Fruit fly (Drosophila melanogaster) whole organism, embryonic: ENCODE data around the gene Prp3.

Source experiments
- Antp ChIP-seq: fragments of 200-800 bp; sonication (Bioruptor generic); optimal IDR thresholded peaks from 3 replicates; lab custom pipeline; 2016; ENCODE audit warnings: missing biosample characterization, missing genetic modification characterization
- B-H2 ChIP-seq: fragments of 200-800 bp; sonication (Bioruptor generic); optimal IDR thresholded peaks from 2 replicates; lab custom pipeline; 2018; ENCODE audit warnings: missing biosample characterization, mild to moderate bottlenecking, missing genetic modification characterization
- CG11696 ChIP-seq: fragments of 200-800 bp; sonication (Bioruptor generic); IDR thresholded peaks from 2 replicates; pipeline ENCODE4 v1.3.6; 2022; ENCODE audit warnings: missing biosample characterization, missing genetic modification characterization
- CG13775 ChIP-seq: fragments of 200-800 bp; sonication (Bioruptor generic); optimal IDR thresholded peaks from 3 replicates; lab custom pipeline; 2017; ENCODE audit warnings: missing biosample characterization, mild to moderate bottlenecking, missing genetic modification characterization
- CG15601 ChIP-seq: fragments of 200-800 bp; sonication (Bioruptor generic); optimal IDR thresholded peaks from 3 replicates; lab custom pipeline; 2019; ENCODE audit warnings: missing biosample characterization, mild to moderate bottlenecking, missing genetic modification characterization, moderate library complexity
- CG1602 ChIP-seq: fragments of 200-800 bp; sonication (Bioruptor generic); optimal IDR thresholded peaks from 3 replicates; lab custom pipeline; 2016; ENCODE audit warnings: missing biosample characterization, missing genetic modification characterization
- CG1603 ChIP-seq: fragments of 200-800 bp; sonication (Bioruptor generic); optimal IDR thresholded peaks from 2 replicates; lab custom pipeline; 2019; ENCODE audit warnings: missing biosample characterization, mild to moderate bottlenecking, missing genetic modification characterization, moderate library complexity
- CG16779 ChIP-seq: fragments of 200-800 bp; sonication (Bioruptor generic); IDR thresholded peaks from 2 replicates; pipeline ENCODE4 v1.3.6; 2022; ENCODE audit warnings: missing biosample characterization, missing genetic modification characterization
- CG18764 ChIP-seq: fragments of 200-800 bp; sonication (Bioruptor generic); optimal IDR thresholded peaks from 3 replicates; lab custom pipeline; 2016; ENCODE audit warnings: missing biosample characterization, missing genetic modification characterization
- CG2875 ChIP-seq: fragments of 200-800 bp; sonication (Bioruptor generic); optimal IDR thresholded peaks from 2 replicates; lab custom pipeline; 2017; ENCODE audit warnings: missing biosample characterization, mild to moderate bottlenecking, missing genetic modification characterization, missing genetic modification reagents
- CG30403 ChIP-seq: fragments of 200-800 bp; sonication (Bioruptor generic); optimal IDR thresholded peaks from 3 replicates; lab custom pipeline; 2016; ENCODE audit warnings: missing biosample characterization, missing genetic modification characterization
- CG32532 ChIP-seq: fragments of 200-800 bp; sonication (Bioruptor generic); IDR thresholded peaks from 2 replicates; pipeline ENCODE4 v1.3.6; 2022; ENCODE audit warnings: missing biosample characterization, missing genetic modification characterization
- CG32772 ChIP-seq: fragments of 200-800 bp; sonication (Bioruptor generic); IDR thresholded peaks from 2 replicates; pipeline ENCODE4 v1.3.6; 2022; ENCODE audit warnings: missing biosample characterization, missing genetic modification characterization
- CG34422 ChIP-seq: fragments of 200-800 bp; sonication (Bioruptor generic); IDR thresholded peaks from 3 replicates; pipeline ENCODE4 v1.3.6; 2022; ENCODE audit warnings: missing biosample characterization, missing genetic modification characterization
- CG4282 ChIP-seq: fragments of 200-800 bp; sonication (Bioruptor generic); optimal IDR thresholded peaks from 2 replicates; lab custom pipeline; 2016; ENCODE audit warnings: missing biosample characterization, missing genetic modification characterization
- CG4328 ChIP-seq: fragments of 200-800 bp; sonication (Bioruptor generic); optimal IDR thresholded peaks from 3 replicates; lab custom pipeline; 2017; ENCODE audit warnings: missing biosample characterization, missing genetic modification reagents, missing genetic modification characterization
- CG4730 ChIP-seq: fragments of 200-800 bp; sonication (Bioruptor generic); IDR thresholded peaks from 2 replicates; pipeline ENCODE4 v1.3.6; 2022; ENCODE audit warnings: missing biosample characterization, missing genetic modification characterization
- CG6175 ChIP-seq: fragments of 200-800 bp; sonication (Bioruptor generic); IDR thresholded peaks from 3 replicates; pipeline ENCODE4 v1.3.6; 2022; ENCODE audit warnings: missing biosample characterization, missing genetic modification characterization
- CG7987 ChIP-seq: fragments of 200-800 bp; sonication (Bioruptor generic); optimal IDR thresholded peaks from 2 replicates; lab custom pipeline; 2018; ENCODE audit warnings: missing biosample characterization, mild to moderate bottlenecking, missing genetic modification characterization, moderate library complexity
- Doc2 ChIP-seq: fragments of 200-800 bp; sonication (Bioruptor generic); IDR thresholded peaks from 2 replicates; pipeline ENCODE4 v1.3.6; 2022; ENCODE audit warnings: missing biosample characterization, missing genetic modification characterization
- ERR ChIP-seq: fragments of 200-800 bp; sonication (Bioruptor generic); optimal IDR thresholded peaks from 2 replicates; lab custom pipeline; 2016; ENCODE audit warnings: missing biosample characterization, missing genetic modification characterization
- Mrtf ChIP-seq: fragments of 200-800 bp; sonication (Bioruptor generic); IDR thresholded peaks from 3 replicates; pipeline ENCODE4 v1.3.6; 2022; ENCODE audit warnings: missing biosample characterization, missing genetic modification characterization
- Oli ChIP-seq: fragments of 200-800 bp; sonication (Bioruptor generic); optimal IDR thresholded peaks from 2 replicates; lab custom pipeline; 2018; ENCODE audit warnings: missing biosample characterization, mild to moderate bottlenecking, missing genetic modification characterization, moderate library complexity
- Opbp ChIP-seq: fragments of 200-800 bp; sonication (Bioruptor generic); IDR thresholded peaks from 3 replicates; pipeline ENCODE4 v1.3.6; 2022; ENCODE audit warnings: missing biosample characterization, missing genetic modification characterization; ENCODE audit not compliant: partially characterized antibody
- Poxn ChIP-seq: fragments of 200-800 bp; sonication (Bioruptor generic); IDR thresholded peaks from 2 replicates; pipeline ENCODE4 v1.3.6; 2022; ENCODE audit warnings: missing biosample characterization, missing genetic modification characterization
- Scr ChIP-seq: fragments of 200-800 bp; sonication (Bioruptor generic); IDR thresholded peaks from 2 replicates; pipeline ENCODE4 v1.3.6; 2022; ENCODE audit warnings: missing biosample characterization, missing genetic modification characterization; ENCODE audit not compliant: partially characterized antibody
- ap ChIP-seq: fragments of 200-800 bp; sonication (Bioruptor generic); IDR thresholded peaks from 2 replicates; pipeline ENCODE4 v1.3.6; 2022; ENCODE audit warnings: missing biosample characterization, missing genetic modification characterization
- cg ChIP-seq: fragments of 200-800 bp; sonication (Bioruptor generic); optimal IDR thresholded peaks from 3 replicates; lab custom pipeline; 2019; ENCODE audit warnings: missing biosample characterization, mild to moderate bottlenecking, missing genetic modification characterization, moderate library complexity
- chn ChIP-seq: fragments of 200-800 bp; sonication (Bioruptor generic); optimal IDR thresholded peaks from 2 replicates; lab custom pipeline; 2016; ENCODE audit warnings: missing biosample characterization, missing genetic modification characterization
- croc ChIP-seq: fragments of 200-800 bp; sonication (Bioruptor generic); conservative IDR thresholded peaks from 3 replicates; pipeline ENCODE4 v1.3.6; 2022; ENCODE audit warnings: missing biosample characterization, missing genetic modification characterization
- fd64A ChIP-seq: fragments of 200-800 bp; sonication (Bioruptor generic); optimal IDR thresholded peaks from 3 replicates; lab custom pipeline; 2018; ENCODE audit warnings: missing biosample characterization, mild to moderate bottlenecking, missing genetic modification characterization
- ftz-f1 ChIP-seq: fragments of 200-800 bp; sonication (Bioruptor generic); optimal IDR thresholded peaks from 2 replicates; lab custom pipeline; 2016; ENCODE audit warnings: missing biosample characterization, missing genetic modification characterization
- gcm ChIP-seq: fragments of 200-800 bp; sonication (Bioruptor generic); optimal IDR thresholded peaks from 2 replicates; lab custom pipeline; 2019; ENCODE audit warnings: missing biosample characterization, mild to moderate bottlenecking, missing genetic modification characterization, moderate library complexity
- inv ChIP-seq: fragments of 200-800 bp; sonication (Bioruptor generic); IDR thresholded peaks from 2 replicates; pipeline ENCODE4 v1.3.6; 2022; ENCODE audit warnings: missing biosample characterization, missing genetic modification characterization; ENCODE audit not compliant: partially characterized antibody
- jigr1 ChIP-seq: fragments of 200-800 bp; sonication (Bioruptor generic); IDR thresholded peaks from 3 replicates; pipeline ENCODE4 v1.3.6; 2022; ENCODE audit warnings: missing biosample characterization, missing genetic modification characterization
- lab ChIP-seq: fragments of 200-800 bp; sonication (Bioruptor generic); optimal IDR thresholded peaks from 3 replicates; lab custom pipeline; 2017; ENCODE audit warnings: missing biosample characterization, missing genetic modification characterization, mild to moderate bottlenecking, moderate library complexity, missing genetic modification reagents
- nerfin-2 ChIP-seq: fragments of 200-800 bp; sonication (Bioruptor generic); IDR thresholded peaks from 2 replicates; pipeline ENCODE4 v1.3.6; 2022; ENCODE audit warnings: missing biosample characterization, missing genetic modification characterization; ENCODE audit not compliant: partially characterized antibody
- onecut ChIP-seq: fragments of 200-800 bp; sonication (Bioruptor generic); IDR thresholded peaks from 2 replicates; pipeline ENCODE4 v1.3.6; 2022; ENCODE audit warnings: missing biosample characterization, missing genetic modification characterization
- pan ChIP-seq, 4 experiments: fragments of >200 bp in 3 of 4; fragments of 200-800 bp in 1 of 4; sonication (Bioruptor generic) in 1 of 4; optimal IDR thresholded peaks in 3 of 4; IDR thresholded peaks in 1 of 4; 2 replicates each; pipeline versions ENCODE4 v1.3.6 to Lab custom; 2017 to 2022; ENCODE audit warnings: missing biosample characterization in 2 of 4, missing genetic modification characterization in 2 of 4, mixed read lengths in 1 of 4
- pb ChIP-seq: fragments of 200-800 bp; sonication (Bioruptor generic); optimal IDR thresholded peaks from 3 replicates; lab custom pipeline; 2016; ENCODE audit warnings: missing biosample characterization, missing genetic modification characterization
- prd ChIP-seq, 3 experiments: fragments of >200 bp in 2 of 3; fragments of 200-800 bp in 1 of 3; sonication (Bioruptor generic) in 1 of 3; optimal IDR thresholded peaks in 2 of 3; IDR thresholded peaks in 1 of 3; 2 replicates in 2 of 3; 3 replicates in 1 of 3; pipeline versions ENCODE4 v1.3.6 to Lab custom; 2017 to 2022; ENCODE audit warnings: missing biosample characterization in 1 of 3, missing genetic modification characterization in 1 of 3
- pum ChIP-seq: fragments of 200-800 bp; sonication (Bioruptor generic); optimal IDR thresholded peaks from 2 replicates; lab custom pipeline; 2016; ENCODE audit warnings: missing biosample characterization, missing genetic modification characterization
- pzg ChIP-seq: fragments of 200-800 bp; sonication (Bioruptor generic); optimal IDR thresholded peaks from 3 replicates; lab custom pipeline; 2018; ENCODE audit warnings: missing biosample characterization, mild to moderate bottlenecking, missing genetic modification characterization, moderate library complexity
- ro ChIP-seq: fragments of 200-800 bp; sonication (Bioruptor generic); IDR thresholded peaks from 2 replicates; pipeline ENCODE4 v1.3.6; 2022; ENCODE audit warnings: missing biosample characterization, missing genetic modification characterization
- sug ChIP-seq: fragments of 200-800 bp; optimal IDR thresholded peaks from 2 replicates; lab custom pipeline; 2019; ENCODE audit warnings: missing biosample characterization, mild to moderate bottlenecking, missing genetic modification characterization, moderate library complexity
- tna ChIP-seq: fragments of 200-800 bp; sonication (Bioruptor generic); IDR thresholded peaks from 2 replicates; pipeline ENCODE4 v1.3.6; 2022; ENCODE audit warnings: missing biosample characterization, missing genetic modification characterization; ENCODE audit not compliant: partially characterized antibody
- tup ChIP-seq: fragments of 200-800 bp; sonication (Bioruptor generic); optimal IDR thresholded peaks from 2 replicates; lab custom pipeline; 2016; ENCODE audit warnings: missing biosample characterization, mild to moderate bottlenecking, missing genetic modification characterization, moderate library complexity

The Prp3 gene

DNA sequence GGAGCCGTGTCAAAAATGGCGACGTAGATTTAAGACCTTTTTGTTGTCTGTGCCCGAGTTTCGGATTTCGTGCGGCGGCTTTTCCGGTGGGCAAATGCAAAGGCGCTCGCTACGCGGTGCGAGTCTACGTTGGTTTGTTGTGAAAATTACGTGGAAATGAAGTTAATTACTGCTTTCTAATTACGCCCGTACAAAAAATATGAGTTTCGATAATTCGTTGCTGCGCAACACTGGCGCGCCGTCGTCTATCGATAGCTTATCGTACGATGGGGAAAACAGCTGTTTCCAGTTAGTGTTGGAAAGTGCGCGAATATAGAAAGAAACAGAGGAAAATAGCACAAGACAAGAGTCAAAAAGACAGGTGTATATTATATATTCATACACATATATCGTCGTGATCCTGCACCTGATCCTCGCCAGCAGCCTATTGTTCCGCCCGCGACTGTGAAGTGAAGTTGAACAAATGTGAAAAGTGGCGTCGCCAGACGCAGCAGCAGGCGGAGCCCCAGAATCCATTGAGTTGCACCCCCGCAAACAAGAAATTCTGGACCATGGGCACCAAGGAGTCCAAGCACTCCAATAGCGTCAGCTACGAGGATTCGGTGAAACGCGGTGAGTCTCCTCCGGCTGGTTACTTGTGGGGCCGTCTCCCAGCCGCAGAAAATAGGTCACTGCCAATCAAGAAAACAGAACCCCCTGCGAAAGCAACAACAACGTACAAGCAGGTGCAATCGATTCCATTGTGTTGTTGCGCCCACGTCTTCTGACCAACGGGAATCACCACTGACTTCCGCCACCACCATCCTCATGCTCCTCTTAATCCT lies 39.0 kb upstream of the Prp3 start, which contains the start of the genes Rab8 and Usp32 (continued):
- TF ChIP-seq sug (tag; lab: Kevin White, UChicago) (peak; percentile 86), pzg (peak; percentile 92), tup (GFP tag; lab: Kevin White, UChicago) (peak; percentile 38), pb (peak; percentile 69), CG16779 (GFP tag; lab: Robert Waterston, UW) (no peak), CG18764 (GFP tag; lab: Kevin White, UChicago) (peak; percentile 34), cg (peak; percentile 61), CG2875 (GFP tag; lab: Kevin White, UChicago) (peak; percentile 28), fd64A (GFP tag; lab: Kevin White, UChicago) (peak; percentile 31), Doc2 (GFP tag; lab: Robert Waterston, UW) (no peak), Mrtf (no peak), CG34422 (GFP tag; lab: Robert Waterston, UW) (peak; percentile 74), CG15601 (tag; lab: Kevin White, UChicago) (peak; percentile 57), chn (GFP tag; lab: Kevin White, UChicago) (peak; percentile 61), pan (optimal IDR thresholded peaks at IDR 0.05; lab: Kevin White, UChicago) (no peak), pan (GFP tag; optimal IDR thresholded peaks at IDR 0.05 in 1 of 2, IDR thresholded peaks at IDR 0.05 in 1 of 2) (peak in 1 of 2 experiments; percentile 47), jigr1 (GFP tag; lab: Robert Waterston, UW) (no peak), ftz-f1 (GFP tag; lab: Kevin White, UChicago) (peak; percentile 52), Poxn (no peak), CG32772 (GFP tag; lab: Robert Waterston, UW) (no peak), pum (GFP tag; lab: Kevin White, UChicago) (peak; percentile 19), CG4730 (no peak), CG7987 (GFP tag; lab: Kevin White, UChicago) (peak; percentile 67), CG6175 (0 out of 3 replicates have a peak, but pooled peaks have one; percentile 28), Scr (peak; percentile 88), CG32532 (GFP tag; lab: Robert Waterston, UW) (peak; percentile 47; the same call in 1 of the 2 replicates), CG4282 (peak; percentile 47), CG13775 (GFP tag; lab: Kevin White, UChicago) (peak; percentile 40), Oli (tag; lab: Kevin White, UChicago) (no peak), Opbp (GFP tag; lab: Robert Waterston, UW) (peak; percentile 91), Antp (GFP tag; lab: Kevin White, UChicago) (peak; percentile 71), B-H2 (GFP tag; lab: Kevin White, UChicago) (peak; percentile 87), lab (GFP tag; lab: Kevin White, UChicago) (peak; percentile 84), nerfin-2 (GFP tag; lab: Robert Waterston, UW) (peak; percentile 57), croc (GFP tag; lab: Robert Waterston, UW) (peak; percentile 28; the same call in 1 of the 3 replicates), inv (GFP tag; lab: Robert Waterston, UW) (peak; percentile 83), ap (GFP tag; lab: Robert Waterston, UW) (no peak), CG1603 (no peak), prd (optimal IDR thresholded peaks at IDR 0.05; lab: Kevin White, UChicago) (no peak), prd (GFP tag; IDR thresholded peaks at IDR 0.05; lab: Robert Waterston, UW) (0 out of 3 replicates have a peak, but pooled peaks have one; percentile 26), CG4328 (GFP tag; lab: Kevin White, UChicago) (peak; percentile 74), gcm (peak; percentile 73), ERR (GFP tag; lab: Kevin White, UChicago) (peak; percentile 60), CG11696 (GFP tag; lab: Robert Waterston, UW) (no peak), tna (peak; percentile 60), CG30403 (GFP tag; lab: Kevin White, UChicago) (peak; percentile 70), ro (no peak), onecut (GFP tag; lab: Robert Waterston, UW) (peak; percentile 65), CG1602 (GFP tag; lab: Kevin White, UChicago) (peak; percentile 20)
